Fruit fly (Drosophila melanogaster) whole organism, prepupa: ENCODE measurements around the gene CG1142.

Experiments
- Blimp-1 ChIP-seq: fragments of 200-800 bp; sonication (Bioruptor generic); optimal IDR thresholded peaks from 3 replicates; lab custom pipeline; 2017; ENCODE audit warnings: missing biosample characterization, missing genetic modification characterization, mild to moderate bottlenecking, moderate library complexity, missing genetic modification reagents
- CG10631 ChIP-seq: fragments of 200-800 bp; sonication (Bioruptor generic); optimal IDR thresholded peaks from 2 replicates; lab custom pipeline; 2016; ENCODE audit warnings: missing biosample characterization, missing genetic modification characterization
- CG11902 ChIP-seq: fragments of 200-800 bp; sonication (Bioruptor generic); optimal IDR thresholded peaks from 3 replicates; lab custom pipeline; 2016; ENCODE audit warnings: missing biosample characterization, missing genetic modification characterization
- CG16779 ChIP-seq: fragments of 200-800 bp; sonication (Bioruptor generic); optimal IDR thresholded peaks from 3 replicates; lab custom pipeline; 2017; ENCODE audit warnings: missing biosample characterization, mild to moderate bottlenecking, missing genetic modification characterization
- CG6276 ChIP-seq: fragments of 200-800 bp; sonication (Bioruptor generic); optimal IDR thresholded peaks from 2 replicates; lab custom pipeline; 2017; ENCODE audit warnings: missing biosample characterization, mild to moderate bottlenecking, missing genetic modification characterization
- CG6792 ChIP-seq: fragments of 200-800 bp; sonication (Bioruptor generic); optimal IDR thresholded peaks from 3 replicates; lab custom pipeline; 2016; ENCODE audit warnings: missing biosample characterization, missing genetic modification characterization
- CG8632 ChIP-seq: fragments of 200-800 bp; sonication (Bioruptor generic); optimal IDR thresholded peaks from 3 replicates; lab custom pipeline; 2016; ENCODE audit warnings: missing biosample characterization, missing genetic modification characterization
- Eip78C ChIP-seq: fragments of 200-800 bp; sonication (Bioruptor generic); peaks from one replicate; lab custom pipeline; 2016; ENCODE audit warnings: missing biosample characterization, missing genetic modification characterization
- Ets21C ChIP-seq: fragments of 200-800 bp; sonication (Bioruptor generic); optimal IDR thresholded peaks from 3 replicates; lab custom pipeline; 2016; ENCODE audit warnings: missing biosample characterization, missing genetic modification characterization
- Hr4 ChIP-seq: fragments of 200-800 bp; sonication (Bioruptor generic); optimal IDR thresholded peaks from 3 replicates; lab custom pipeline; 2016; ENCODE audit warnings: missing biosample characterization, missing genetic modification characterization
- Smox ChIP-seq: fragments of 200-800 bp; sonication (Bioruptor generic); optimal IDR thresholded peaks from 3 replicates; lab custom pipeline; 2016; ENCODE audit warnings: missing biosample characterization, missing genetic modification characterization
- eg ChIP-seq: fragments of 200-800 bp; sonication (Bioruptor generic); IDR thresholded peaks from 3 replicates; pipeline ENCODE4 v1.3.6; 2022; ENCODE audit warnings: missing biosample characterization, missing genetic modification characterization
- fd85E ChIP-seq: fragments of 200-800 bp; sonication (Bioruptor generic); optimal IDR thresholded peaks from 3 replicates; lab custom pipeline; 2016; ENCODE audit warnings: missing biosample characterization, missing genetic modification characterization
- vri ChIP-seq: fragments of 200-800 bp; sonication (Bioruptor generic); optimal IDR thresholded peaks from 3 replicates; lab custom pipeline; 2016; ENCODE audit warnings: missing biosample characterization, mild to moderate bottlenecking, missing genetic modification characterization

- no peak for TF ChIP-seq CG10631 (GFP tag; lab: Kevin White, UChicago)
- no peak for TF ChIP-seq vri (GFP tag; lab: Kevin White, UChicago)
- no peak for TF ChIP-seq CG6792 (GFP tag; lab: Kevin White, UChicago)
- no peak for TF ChIP-seq Hr4 (GFP tag; lab: Kevin White, UChicago)
- no peak for TF ChIP-seq eg (GFP tag; lab: Robert Waterston, UW)
- no peak for TF ChIP-seq Ets21C (GFP tag; lab: Kevin White, UChicago)
- TF ChIP-seq fd85E = no peak
- no peak for TF ChIP-seq CG16779 (tag; lab: Kevin White, UChicago)
- no peak for TF ChIP-seq CG11902 (GFP tag; lab: Kevin White, UChicago)
- no peak for TF ChIP-seq Blimp-1 (GFP tag; lab: Kevin White, UChicago)
- TF ChIP-seq Eip78C (GFP tag; lab: Kevin White, UChicago) = no peak
- no peak for TF ChIP-seq CG6276 (GFP tag; lab: Kevin White, UChicago)
- TF ChIP-seq Smox (GFP tag; lab: Kevin White, UChicago) = no peak
- TF ChIP-seq CG8632 = no peak
These were observed 28.7 kb upstream of the CG1142 start, which contains the start of gene Mics1 for dm6 chr3R:7502276-7502675.
